Worm (Caenorhabditis elegans): ENCODE results near the gene kin-29.
A peak's percentile ranks its signal among the peaks of the same experiment; 100 is the strongest.

- TF ChIP-seq Y75B8A.6 (GFP tag; IDR thresholded peaks at IDR 0.05), result no peak
- no peak for TF ChIP-seq fos-1 (tag; optimal IDR thresholded peaks at IDR 0.05)
- no peak for TF ChIP-seq skn-1 (tag; optimal IDR thresholded peaks at IDR 0.05)
- no peak for TF ChIP-seq nhr-77 (tag; optimal IDR thresholded peaks at IDR 0.05)
- no peak for TF ChIP-seq lin-13 (GFP tag; optimal IDR thresholded peaks at IDR 0.05)
- no peak for TF ChIP-seq nhr-28 (tag; optimal IDR thresholded peaks at IDR 0.05)
- no peak for TF ChIP-seq ZK546.5 (tag; optimal IDR thresholded peaks at IDR 0.05)
- no peak for TF ChIP-seq nhr-25 (tag; optimal IDR thresholded peaks at IDR 0.05; ENCODE audit: borderline replicate concordance, insufficient read depth)
- TF ChIP-seq pqm-1 (tag; optimal IDR thresholded peaks at IDR 0.05), result peak; percentile 79
- no peak for TF ChIP-seq nhr-6 (tag; optimal IDR thresholded peaks at IDR 0.05)
- TF ChIP-seq lim-7 (GFP tag; IDR thresholded peaks at IDR 0.05), result no peak
Observed at ce11 chrX:2836770-2837169, 15.5 kb downstream of the kin-29 start.

Measured in whole organism, L4 larva.